Fruit fly (Drosophila melanogaster): ENCODE measurements around the gene mdlc.

The mdlc gene

dm6 chr3R:20042457-20042856 lies 15.1 kb upstream of the mdlc start, which contains the start of the genes CG33934 and Indy-2:
CG33934 (plus strand) TSS chr3R:20042757.
Indy-2 (plus strand) TSS chr3R:20042757.
- TF ChIP-seq CG14711 (tag; optimal IDR thresholded peaks at IDR 0.05), result no peak
- TF ChIP-seq cnc (optimal IDR thresholded peaks at IDR 0.05), result no peak
- TF ChIP-seq CG11617 (GFP tag; optimal IDR thresholded peaks at IDR 0.05), result no peak
- TF ChIP-seq bab1 (GFP tag; optimal IDR thresholded peaks at IDR 0.05), result no peak
- no peak for TF ChIP-seq Hr96 (GFP tag; optimal IDR thresholded peaks at IDR 0.05)
- TF ChIP-seq cic (GFP tag; optimal IDR thresholded peaks at IDR 0.05), result no peak
- TF ChIP-seq CG1620 (GFP tag; optimal IDR thresholded peaks at IDR 0.05), result no peak
- TF ChIP-seq ovo (GFP tag; optimal IDR thresholded peaks at IDR 0.05), result no peak
- no peak for TF ChIP-seq CG12768 (GFP tag; optimal IDR thresholded peaks at IDR 0.05)
- no peak for TF ChIP-seq kay (GFP tag; ENCODE audit: borderline replicate concordance)
- TF ChIP-seq Clk (GFP tag; optimal IDR thresholded peaks at IDR 0.05), result no peak
- no peak for TF ChIP-seq CG33017 (tag; optimal IDR thresholded peaks at IDR 0.05)
- TF ChIP-seq Crg-1 (GFP tag; optimal IDR thresholded peaks at IDR 0.05), result no peak
- no peak for TF ChIP-seq Mnt (GFP tag; optimal IDR thresholded peaks at IDR 0.05)

DNA sequence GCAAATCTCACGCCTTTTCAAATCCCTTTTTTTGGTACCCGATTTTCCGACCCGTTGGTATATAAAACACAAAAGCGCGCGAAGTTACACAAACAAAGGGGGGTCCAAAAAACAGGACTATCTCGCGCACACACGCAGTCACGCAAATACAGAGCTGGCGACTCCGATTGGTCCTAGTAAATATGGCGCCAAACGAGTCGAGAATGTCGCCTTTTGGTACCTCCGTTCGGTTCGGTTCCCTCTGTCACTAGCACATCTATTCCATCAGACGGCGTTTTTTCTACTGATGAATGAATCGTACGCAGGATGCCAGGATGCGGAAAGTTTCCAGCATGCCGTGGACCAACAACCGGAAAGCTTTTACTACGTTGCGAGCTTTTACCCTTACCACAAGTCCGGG lies 1.7 kb upstream of the mdlc start, which contains the start of gene CG17193:
TSS of gene CG17193 (minus strand) at position 289 of the 400 bp plus-strand sequence.
- TF ChIP-seq Hr96 (GFP tag; optimal IDR thresholded peaks at IDR 0.05), result no peak
- TF ChIP-seq Clk (GFP tag; optimal IDR thresholded peaks at IDR 0.05), result no peak
- peak; percentile 10 for TF ChIP-seq cic (GFP tag; optimal IDR thresholded peaks at IDR 0.05)
- no peak for TF ChIP-seq CG11617 (GFP tag; optimal IDR thresholded peaks at IDR 0.05)

DNA sequence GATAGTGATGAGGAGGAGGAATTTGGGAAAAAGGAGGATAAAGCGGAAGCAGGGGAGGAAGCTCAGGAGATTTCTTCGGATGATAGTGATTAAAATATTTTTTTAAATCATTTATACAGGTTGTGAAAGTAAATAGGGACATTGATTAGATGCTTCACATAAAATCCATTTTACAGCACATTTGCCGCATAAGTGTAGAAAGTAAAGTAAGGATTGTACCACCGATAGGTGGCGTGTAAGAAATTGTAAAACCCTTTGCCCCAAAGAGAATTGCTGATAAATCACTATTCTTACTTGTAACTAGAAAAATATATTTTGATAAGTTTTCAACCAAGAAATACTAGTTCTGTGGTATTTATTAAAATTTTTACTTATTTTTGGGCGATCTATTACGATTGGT lies 1.4 kb downstream of the mdlc start:
- no peak for TF ChIP-seq CG1620 (GFP tag; optimal IDR thresholded peaks at IDR 0.05)
- TF ChIP-seq CG5204 (GFP tag; optimal IDR thresholded peaks at IDR 0.05), result no peak

dm6 chr3R:20059650-20060049 lies 2.1 kb downstream of the mdlc start, which contains the start of gene CG4390:
CG4390 (minus strand) TSS chr3R:20059750.
- no peak for TF ChIP-seq bab1 (GFP tag; optimal IDR thresholded peaks at IDR 0.05)
- no peak for TF ChIP-seq CG1620 (GFP tag; optimal IDR thresholded peaks at IDR 0.05)
- no peak for TF ChIP-seq Crg-1 (GFP tag; optimal IDR thresholded peaks at IDR 0.05)
- no peak for TF ChIP-seq toe (GFP tag; optimal IDR thresholded peaks at IDR 0.05)

- TF ChIP-seq CG7045 (GFP tag; optimal IDR thresholded peaks at IDR 0.05) (no peak), kay (GFP tag; ENCODE audit: borderline replicate concordance) (no peak), CG11617 (GFP tag; optimal IDR thresholded peaks at IDR 0.05) (no peak), Mnt (GFP tag; optimal IDR thresholded peaks at IDR 0.05) (no peak), tj (GFP tag; optimal IDR thresholded peaks at IDR 0.05) (no peak), CG12768 (GFP tag; optimal IDR thresholded peaks at IDR 0.05) (no peak), CG7101 (tag; optimal IDR thresholded peaks at IDR 0.05) (no peak), Hr96 (GFP tag; optimal IDR thresholded peaks at IDR 0.05) (no peak), bab1 (GFP tag; optimal IDR thresholded peaks at IDR 0.05) (no peak), Clk (GFP tag; optimal IDR thresholded peaks at IDR 0.05) (no peak), cnc (optimal IDR thresholded peaks at IDR 0.05) (no peak), toe (GFP tag; optimal IDR thresholded peaks at IDR 0.05) (no peak), CG14711 (tag; optimal IDR thresholded peaks at IDR 0.05) (no peak)
Observed at dm6 chr3R:20066435-20066834, 8.9 kb downstream of the mdlc start.

DNA sequence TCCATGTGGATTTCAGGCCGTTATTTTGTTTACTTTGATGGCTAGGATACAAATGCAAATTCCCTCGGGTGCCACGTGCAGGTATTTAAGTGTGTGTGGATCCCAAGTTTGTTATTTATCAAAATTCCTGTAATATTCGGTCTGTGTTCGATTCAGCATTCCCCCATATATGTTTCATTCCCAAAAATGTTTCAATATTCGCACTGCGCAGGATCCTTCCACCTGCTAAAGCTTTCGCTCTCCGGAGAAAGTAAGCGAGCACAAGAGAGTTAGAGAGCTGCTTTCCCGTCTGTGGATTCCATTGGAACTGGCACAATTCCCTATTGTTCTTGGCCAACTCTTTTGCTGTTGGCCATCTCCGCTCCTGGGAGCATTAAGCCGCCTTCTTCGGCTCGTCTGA lies 22.7 kb downstream of the mdlc start:
- TF ChIP-seq Mnt (GFP tag; optimal IDR thresholded peaks at IDR 0.05) (peak; percentile 15), ovo (GFP tag; optimal IDR thresholded peaks at IDR 0.05) (no peak), CG12768 (GFP tag; optimal IDR thresholded peaks at IDR 0.05) (no peak)

DNA sequence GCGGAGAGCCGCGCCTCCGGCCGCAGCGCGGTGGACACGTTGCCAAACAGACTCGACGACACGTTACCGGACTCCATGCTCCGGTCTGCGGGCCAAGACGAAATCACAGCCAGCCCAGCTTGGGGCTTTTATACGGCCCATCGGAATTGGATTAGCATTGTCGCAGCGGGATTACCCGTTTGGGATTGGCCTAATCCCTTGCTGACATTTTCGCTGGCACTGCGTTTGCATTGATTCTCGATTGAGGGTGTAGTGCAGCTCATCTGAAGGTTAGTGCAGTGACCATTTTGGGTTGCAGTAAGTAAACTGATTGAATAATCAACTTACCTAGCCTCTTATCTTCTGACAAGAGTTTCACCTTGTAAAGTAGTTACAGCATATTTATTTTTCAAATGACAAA lies 24.8 kb downstream of the mdlc start, which contains the start of gene Rh3:
TSS of gene Rh3 (minus strand) at position 101 of the 400 bp plus-strand sequence.
- TF ChIP-seq CG1620 (GFP tag; optimal IDR thresholded peaks at IDR 0.05) (no peak), CG14711 (tag; optimal IDR thresholded peaks at IDR 0.05) (no peak), Clk (GFP tag; optimal IDR thresholded peaks at IDR 0.05) (no peak), pad (GFP tag; optimal IDR thresholded peaks at IDR 0.05) (no peak), Mnt (GFP tag; optimal IDR thresholded peaks at IDR 0.05) (no peak), CG33017 (tag; optimal IDR thresholded peaks at IDR 0.05) (no peak), tj (GFP tag; optimal IDR thresholded peaks at IDR 0.05) (no peak), Hr96 (GFP tag; optimal IDR thresholded peaks at IDR 0.05) (no peak), CG7045 (GFP tag; optimal IDR thresholded peaks at IDR 0.05) (no peak), ovo (GFP tag; optimal IDR thresholded peaks at IDR 0.05) (no peak), Crg-1 (GFP tag; optimal IDR thresholded peaks at IDR 0.05) (no peak), kay (GFP tag; ENCODE audit: borderline replicate concordance) (no peak), CG5204 (GFP tag; optimal IDR thresholded peaks at IDR 0.05) (no peak), cnc (optimal IDR thresholded peaks at IDR 0.05) (no peak), CG7101 (tag; optimal IDR thresholded peaks at IDR 0.05) (no peak), toe (GFP tag; optimal IDR thresholded peaks at IDR 0.05) (no peak), cic (GFP tag; optimal IDR thresholded peaks at IDR 0.05) (no peak), bab1 (GFP tag; optimal IDR thresholded peaks at IDR 0.05) (no peak), CG11617 (GFP tag; optimal IDR thresholded peaks at IDR 0.05) (no peak)

dm6 chr3R:20107863-20108262 lies 50.3 kb downstream of the mdlc start, which contains the start of gene CG31206:
CG31206 (minus strand) TSS chr3R:20107963.
- TF ChIP-seq CG14711 (tag; optimal IDR thresholded peaks at IDR 0.05) (no peak), CG1620 (GFP tag; optimal IDR thresholded peaks at IDR 0.05) (no peak), ovo (GFP tag; optimal IDR thresholded peaks at IDR 0.05) (no peak), bab1 (GFP tag; optimal IDR thresholded peaks at IDR 0.05) (no peak), CG33017 (tag; optimal IDR thresholded peaks at IDR 0.05) (no peak), Clk (GFP tag; optimal IDR thresholded peaks at IDR 0.05) (no peak), pad (GFP tag; optimal IDR thresholded peaks at IDR 0.05) (no peak), Crg-1 (GFP tag; optimal IDR thresholded peaks at IDR 0.05) (no peak), Hr96 (GFP tag; optimal IDR thresholded peaks at IDR 0.05) (no peak), CG7101 (tag; optimal IDR thresholded peaks at IDR 0.05) (no peak), toe (GFP tag; optimal IDR thresholded peaks at IDR 0.05) (no peak)

All from whole organism, adult.